Worm (Caenorhabditis elegans) whole organism, L1 larva: ENCODE data around the gene nhr-149.
"Not testable (repeated sequence)": the region's sequence is repeated elsewhere in the genome, so short reads cannot be mapped to it uniquely, and the experiment has no call there.

Experiments used
- alr-1 ChIP-seq: fragments of 200-800 bp; sonication (Bioruptor generic); optimal IDR thresholded peaks from 2 replicates; lab custom pipeline; 2018; ENCODE audit warnings: borderline replicate concordance, mild to moderate bottlenecking, missing genetic modification characterization, missing compliant biosample characterization
- aly-2 ChIP-seq: fragments of 150-350 bp; optimal IDR thresholded peaks from 2 replicates; lab custom pipeline; 2014; ENCODE audit warnings: missing biosample characterization, missing genetic modification characterization
- blmp-1 ChIP-seq: fragments of 150-350 bp; optimal IDR thresholded peaks from 2 replicates; lab custom pipeline; 2014; ENCODE audit warnings: missing biosample characterization, missing genetic modification characterization
- egl-27 ChIP-seq, 2 experiments: fragments of 150-350 bp in 1 of 2; sonication (generic microtip); optimal IDR thresholded peaks; 3 replicates each; lab custom pipeline; 2017 to 2018; ENCODE audit warnings: missing biosample characterization in 2 of 2, missing genetic modification characterization in 2 of 2, missing genetic modification reagents in 2 of 2
- fkh-10 ChIP-seq: sonication (generic microtip); optimal IDR thresholded peaks from 2 replicates; lab custom pipeline; 2017; ENCODE audit warnings: missing biosample characterization, missing genetic modification reagents, missing genetic modification characterization
- hlh-4 ChIP-seq: sonication (generic microtip); optimal IDR thresholded peaks from 2 replicates; lab custom pipeline; 2016; ENCODE audit warnings: mild to moderate bottlenecking, missing genetic modification characterization, missing compliant biosample characterization
- hpl-2 ChIP-seq: fragments of 150-350 bp; optimal IDR thresholded peaks from 2 replicates; lab custom pipeline; 2014; ENCODE audit warnings: missing biosample characterization, missing genetic modification reagents, missing genetic modification characterization
- lsy-2 ChIP-seq, 2 experiments: fragments of 150-350 bp; optimal IDR thresholded peaks; 2 replicates each; lab custom pipeline; 2014; ENCODE audit warnings: missing biosample characterization in 2 of 2, missing genetic modification characterization in 2 of 2
- nhr-11 ChIP-seq: fragments of 150-350 bp; optimal IDR thresholded peaks from 2 replicates; lab custom pipeline; 2014; ENCODE audit warnings: missing biosample characterization, missing genetic modification characterization
- nhr-12 ChIP-seq: sonication (generic microtip); optimal IDR thresholded peaks from 2 replicates; lab custom pipeline; 2017; ENCODE audit warnings: missing biosample characterization, missing genetic modification characterization
- nhr-237 ChIP-seq: fragments of 150-350 bp; optimal IDR thresholded peaks from 2 replicates; lab custom pipeline; 2014; ENCODE audit warnings: missing biosample characterization, missing genetic modification characterization
- pqm-1 ChIP-seq: sonication (generic microtip); optimal IDR thresholded peaks from 3 replicates; lab custom pipeline; 2017; ENCODE audit warnings: missing biosample characterization, missing genetic modification characterization

ce11 chrV:7345494-7345893 lies 3.9 kb downstream of the nhr-149 start, which contains the start of gene nhr-147:
- TF ChIP-seq nhr-12 (tag; lab: Kevin White, UChicago); hlh-4; fkh-10 (GFP tag; lab: Kevin White, UChicago); egl-27 (tag; optimal IDR thresholded peaks at IDR 0.05; lab: Kevin White, UChicago); aly-2; nhr-11 (tag; lab: Kevin White, UChicago); lsy-2 (tag; optimal IDR thresholded peaks at IDR 0.05; lab: Kevin White, UChicago); alr-1 (tag; lab: Kevin White, UChicago); blmp-1 (tag; lab: Kevin White, UChicago); pqm-1 (tag; lab: Kevin White, UChicago); nhr-237 (tag; lab: Kevin White, UChicago); hpl-2: not testable (repeated sequence)
